Worm (Caenorhabditis elegans) whole organism, early embryonic: ENCODE data around the gene nos-2.
A peak's percentile ranks its signal among the peaks of the same experiment; 100 is the strongest.

Experiments
- F13C5.2 ChIP-seq: sonication (generic microtip); optimal IDR thresholded peaks from 2 replicates; lab custom pipeline; 2017; ENCODE audit warnings: mild to moderate bottlenecking, missing genetic modification characterization, inconsistent platforms, missing compliant biosample characterization
- ama-1 ChIP-seq: fragments of 150-350 bp; optimal IDR thresholded peaks from 2 replicates; lab custom pipeline; 2014
- ets-7 ChIP-seq: sonication (generic microtip); optimal IDR thresholded peaks from 2 replicates; lab custom pipeline; 2016; ENCODE audit warnings: missing genotype, missing genetic modification characterization, missing compliant biosample characterization
- hmg-4 ChIP-seq: fragments of 200-800 bp; sonication (Bioruptor generic); optimal IDR thresholded peaks from 2 replicates; lab custom pipeline; 2018; ENCODE audit warnings: mild to moderate bottlenecking, missing genetic modification characterization, missing compliant biosample characterization
- hnd-1 ChIP-seq: sonication (generic microtip); optimal IDR thresholded peaks from 2 replicates; lab custom pipeline; 2016; ENCODE audit warnings: missing genetic modification characterization, missing compliant biosample characterization
- pes-1 ChIP-seq: fragments of 200-800 bp; sonication (Bioruptor generic); IDR thresholded peaks from 2 replicates; pipeline ENCODE4 v1.3.6; 2022; ENCODE audit warnings: missing genetic modification reagents, missing genetic modification characterization, missing compliant biosample characterization

ce11 chrII:7104794-7105613 is 39.6 kb downstream of the nos-2 start, which contains the start of the genes farl-11 and rpl-33:
- TF ChIP-seq F13C5.2 (tag; lab: Kevin White, UChicago) = peak; percentile 51
- no peak for TF ChIP-seq ets-7 (tag; lab: Kevin White, UChicago)
- no peak for TF ChIP-seq ama-1 (lab: Kevin White, UChicago)
- TF ChIP-seq hnd-1 (tag; lab: Kevin White, UChicago) = no peak
- no peak for TF ChIP-seq hmg-4 (GFP tag; lab: Kevin White, UChicago)
- no peak for TF ChIP-seq pes-1
